Worm (Caenorhabditis elegans) whole organism, L1 larva: ENCODE measurements around the gene srd-49.

Source experiments
- lin-13 ChIP-seq: fragments of 150-350 bp; optimal IDR thresholded peaks from 2 replicates; lab custom pipeline; 2014; ENCODE audit warnings: missing biosample characterization, missing genetic modification reagents, missing genetic modification characterization
- mdl-1 ChIP-seq, 2 experiments: fragments of 150-350 bp; optimal IDR thresholded peaks; 2 replicates each; lab custom pipeline; 2014 to 2017; ENCODE audit warnings: missing biosample characterization in 2 of 2, missing genetic modification characterization in 2 of 2, inconsistent platforms in 1 of 2
- nhr-11 ChIP-seq: fragments of 150-350 bp; optimal IDR thresholded peaks from 2 replicates; lab custom pipeline; 2014; ENCODE audit warnings: missing biosample characterization, missing genetic modification characterization
- nhr-77 ChIP-seq: fragments of 150-350 bp; optimal IDR thresholded peaks from 2 replicates; lab custom pipeline; 2014; ENCODE audit warnings: missing biosample characterization, missing genetic modification characterization
- snu-23 ChIP-seq: sonication (generic microtip); optimal IDR thresholded peaks from 2 replicates; lab custom pipeline; 2016; ENCODE audit warnings: missing genetic modification characterization, missing compliant biosample characterization
- tbx-2 ChIP-seq: sonication (generic microtip); optimal IDR thresholded peaks from 2 replicates; lab custom pipeline; 2016; ENCODE audit warnings: missing genetic modification characterization, missing compliant biosample characterization
- unc-130 ChIP-seq: fragments of 150-350 bp; optimal IDR thresholded peaks from 2 replicates; lab custom pipeline; 2017; ENCODE audit warnings: missing biosample characterization, missing genetic modification characterization, inconsistent platforms
- vab-15 ChIP-seq: sonication (generic microtip); optimal IDR thresholded peaks from 2 replicates; lab custom pipeline; 2017; ENCODE audit warnings: missing genotype, mild to moderate bottlenecking, missing genetic modification characterization, missing compliant biosample characterization

- TF ChIP-seq vab-15 (tag; lab: Kevin White, UChicago) (no peak), mdl-1 (tag; optimal IDR thresholded peaks at IDR 0.05; lab: Kevin White, UChicago) (no peak), nhr-77 (tag; lab: Kevin White, UChicago) (no peak), lin-13 (GFP tag; lab: Kevin White, UChicago) (no peak), unc-130 (tag; lab: Kevin White, UChicago) (no peak), snu-23 (no peak), tbx-2 (tag; lab: Kevin White, UChicago) (no peak), nhr-11 (tag; lab: Kevin White, UChicago) (no peak)
Measured at ce11 chrV:10145653-10146052, 51.2 kb downstream of the srd-49 start, which contains the start of gene C51E3.9.
